Fruit fly (Drosophila melanogaster): Measurements from ENCODE around the gene Prosalpha4.

Prosalpha4 gene

dm6 chrX:16277878-16278506 is 1.9 kb downstream of the Prosalpha4 start, which contains the start of gene eas (continued):
- TF ChIP-seq E2f1 (GFP tag; IDR thresholded peaks at IDR 0.05) (no peak), Hand (GFP tag; optimal IDR thresholded peaks at IDR 0.05) (no peak), tio (GFP tag; optimal IDR thresholded peaks at IDR 0.05) (no peak), CG7372 (GFP tag; IDR thresholded peaks at IDR 0.05) (no peak), CG8765 (GFP tag; IDR thresholded peaks at IDR 0.05) (no peak), fd64A (GFP tag; optimal IDR thresholded peaks at IDR 0.05) (no peak), sob (GFP tag; IDR thresholded peaks at IDR 0.05) (no peak), Xrp1 (GFP tag; IDR thresholded peaks at IDR 0.05) (no peak), NK7.1 (GFP tag; optimal IDR thresholded peaks at IDR 0.05) (no peak), CG33213 (GFP tag; optimal IDR thresholded peaks at IDR 0.05) (peak; percentile 35), chm (GFP tag; IDR thresholded peaks at IDR 0.05) (peak; percentile 59; the same call in 1 of the 2 replicates), unpg (GFP tag; optimal IDR thresholded peaks at IDR 0.05) (no peak), ems (GFP tag; optimal IDR thresholded peaks at IDR 0.05) (no peak), CG3065 (GFP tag; optimal IDR thresholded peaks at IDR 0.05) (no peak), luna (GFP tag; optimal IDR thresholded peaks at IDR 0.05) (no peak), CG34422 (GFP tag; IDR thresholded peaks at IDR 0.05) (no peak), CG14667 (GFP tag; IDR thresholded peaks at IDR 0.05) (no peak), Hmx (GFP tag; optimal IDR thresholded peaks at IDR 0.05) (no peak), toy (GFP tag; IDR thresholded peaks at IDR 0.05) (no peak), jing (GFP tag; optimal IDR thresholded peaks at IDR 0.05) (no peak), CG5245 (GFP tag; optimal IDR thresholded peaks at IDR 0.05) (no peak), CG15479 (GFP tag; optimal IDR thresholded peaks at IDR 0.05) (no peak), Med (GFP tag) (peak; percentile 79), CG7786 (GFP tag; optimal IDR thresholded peaks at IDR 0.05) (peak; percentile 1), CG31224 (GFP tag; IDR thresholded peaks at IDR 0.05) (no peak), CG4617 (GFP tag; optimal IDR thresholded peaks at IDR 0.05; ENCODE audit: borderline replicate concordance) (peak; percentile 12), fd102C (GFP tag; optimal IDR thresholded peaks at IDR 0.05) (no peak), cg (GFP tag; optimal IDR thresholded peaks at IDR 0.05) (no peak), ewg (GFP tag; optimal IDR thresholded peaks at IDR 0.05) (no peak), insv (GFP tag; optimal IDR thresholded peaks at IDR 0.05) (peak; percentile 24 to 92), MTF-1 (GFP tag; optimal IDR thresholded peaks at IDR 0.05; ENCODE audit: borderline replicate concordance) (no peak), CG2129 (GFP tag; IDR thresholded peaks at IDR 0.05; ENCODE audit: partially characterized antibody) (peak; percentile 31; the same call in 1 of the 2 replicates), CG3995 (GFP tag; optimal IDR thresholded peaks at IDR 0.05) (peak; percentile 67), CG18011 (GFP tag; optimal IDR thresholded peaks at IDR 0.05) (no peak), CG6854 (GFP tag; optimal IDR thresholded peaks at IDR 0.05) (no peak), CG11560 (tag; IDR thresholded peaks at IDR 0.05) (no peak), grn (GFP tag; optimal IDR thresholded peaks at IDR 0.05) (peak; percentile 22), oc (tag; optimal IDR thresholded peaks at IDR 0.05) (no peak), lbe (GFP tag; optimal IDR thresholded peaks at IDR 0.05) (no peak), CG6654 (GFP tag; optimal IDR thresholded peaks at IDR 0.05) (no peak), CG10274 (GFP tag; optimal IDR thresholded peaks at IDR 0.05) (no peak), ap (GFP tag; IDR thresholded peaks at IDR 0.05) (no peak), Rx (GFP tag; IDR thresholded peaks at IDR 0.05) (no peak), caup (GFP tag; optimal IDR thresholded peaks at IDR 0.05; ENCODE audit: severe bottlenecking) (no peak), Bteb2 (GFP tag; optimal IDR thresholded peaks at IDR 0.05) (no peak), schlank (tag; optimal IDR thresholded peaks at IDR 0.05) (peak; percentile 18), sc (optimal IDR thresholded peaks at IDR 0.05) (no peak), sc (GFP tag; optimal IDR thresholded peaks at IDR 0.05) (no peak), CG6272 (GFP tag; IDR thresholded peaks at IDR 0.05) (no peak), Bgb (GFP tag; IDR thresholded peaks at IDR 0.05; ENCODE audit: partially characterized antibody) (peak; percentile 83), maf-S (GFP tag; optimal IDR thresholded peaks at IDR 0.05) (no peak)
